Fruit fly (Drosophila melanogaster) Kc167 (cell line): ENCODE measurements around the gene Karybeta3.

Experiments used
- Myc ChIP-seq: fragments of >200 bp; optimal IDR thresholded peaks from 2 replicates; lab custom pipeline; 2017; ENCODE audit warnings: missing external identifiers
- Sin3A ChIP-seq: fragments of >200 bp; optimal IDR thresholded peaks from 2 replicates; lab custom pipeline; 2018; ENCODE audit warnings: missing external identifiers
- h ChIP-seq: fragments of >200 bp; optimal IDR thresholded peaks from 3 replicates; lab custom pipeline; 2018; ENCODE audit warnings: missing external identifiers
- insv ChIP-seq: fragments of >200 bp; optimal IDR thresholded peaks from 3 replicates; lab custom pipeline; 2018; ENCODE audit warnings: missing external identifiers
- psq ChIP-seq: fragments of >200 bp; optimal IDR thresholded peaks from 2 replicates; lab custom pipeline; 2017; ENCODE audit warnings: missing external identifiers
- ttk ChIP-seq: sonication (Bioruptor generic); optimal IDR thresholded peaks from 2 replicates; lab custom pipeline; 2017; ENCODE audit warnings: missing external identifiers

- TF ChIP-seq psq (lab: Kevin White, UChicago) (no peak), ttk (lab: Kevin White, UChicago) (no peak), h (lab: Kevin White, UChicago) (no peak), Sin3A (lab: Kevin White, UChicago) (no peak), insv (lab: Kevin White, UChicago) (no peak), Myc (lab: Kevin White, UChicago) (no peak)
These were observed 41.5 kb downstream of the Karybeta3 start, which contains the start of gene CG33927 for dm6 chr3R:4690508-4690907.
